Fruit fly (Drosophila melanogaster): ENCODE results near the gene CG43084.

DNA sequence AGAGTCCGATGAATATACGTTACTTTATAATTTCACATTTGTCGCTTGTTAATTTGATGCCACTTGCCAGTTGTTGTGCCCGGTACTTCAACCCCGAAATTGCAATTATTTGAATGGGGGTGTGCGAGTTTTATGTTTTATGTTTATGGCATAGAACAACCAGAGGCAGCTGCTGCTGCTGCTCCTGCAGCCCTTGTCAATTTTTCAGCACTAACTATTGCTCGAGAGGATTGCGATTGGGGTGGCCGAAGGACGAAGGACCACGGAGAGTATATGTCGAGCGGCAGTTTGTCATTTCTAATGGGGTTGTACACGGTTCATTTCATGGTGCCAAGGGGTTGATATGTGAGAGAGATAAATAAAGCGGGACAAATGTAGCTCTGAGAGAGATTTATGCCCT is 26.6 kb upstream of the CG43084 start:
- TF ChIP-seq CG8478 (optimal IDR thresholded peaks at IDR 0.05) (no peak), CTCF (optimal IDR thresholded peaks at IDR 0.05) (no peak)
